Worm (Caenorhabditis elegans): Measurements from ENCODE around the gene cnc-9.

ce11 chrV:7436911-7437310 lies 36.9 kb upstream of the cnc-9 start:
- TF ChIP-seq ama-1 (optimal IDR thresholded peaks at IDR 0.05), result no peak
- TF ChIP-seq ceh-19 (GFP tag; optimal IDR thresholded peaks at IDR 0.05), result no peak
- TF ChIP-seq lim-6 (tag; optimal IDR thresholded peaks at IDR 0.05), result no peak
- no peak for TF ChIP-seq nhr-11 (tag; optimal IDR thresholded peaks at IDR 0.05)
- TF ChIP-seq pha-4 (tag; optimal IDR thresholded peaks at IDR 0.05), result no peak
- no peak for TF ChIP-seq hlh-30 (tag; optimal IDR thresholded peaks at IDR 0.05; ENCODE audit: insufficient read depth)
- no peak for TF ChIP-seq unc-55 (GFP tag; optimal IDR thresholded peaks at IDR 0.05)
- TF ChIP-seq ceh-6 (GFP tag; optimal IDR thresholded peaks at IDR 0.05), result no peak
